Fruit fly (Drosophila melanogaster) whole organism, embryonic: ENCODE measurements around the gene CG42835.

Source experiments
- ATbp ChIP-seq: fragments of 200-800 bp; sonication (Bioruptor generic); optimal IDR thresholded peaks from 2 replicates; lab custom pipeline; 2017; ENCODE audit warnings: missing biosample characterization, mild to moderate bottlenecking, missing genetic modification characterization, missing genetic modification reagents
- BEAF-32 ChIP-seq: fragments of 200-800 bp; sonication (Bioruptor generic); optimal IDR thresholded peaks from 3 replicates; lab custom pipeline; 2017; ENCODE audit warnings: missing biosample characterization, missing genetic modification characterization, mild to moderate bottlenecking, moderate library complexity, missing genetic modification reagents
- CG10147 ChIP-seq: fragments of 200-800 bp; sonication (Bioruptor generic); optimal IDR thresholded peaks from 2 replicates; lab custom pipeline; 2019; ENCODE audit warnings: missing biosample characterization, mild to moderate bottlenecking, missing genetic modification characterization, moderate library complexity
- CG10209 ChIP-seq: fragments of 200-800 bp; sonication (Bioruptor generic); optimal IDR thresholded peaks from 3 replicates; lab custom pipeline; 2017; ENCODE audit warnings: missing biosample characterization, mild to moderate bottlenecking, missing genetic modification characterization, missing genetic modification reagents
- CG10565 ChIP-seq: fragments of 200-800 bp; sonication (Bioruptor generic); optimal IDR thresholded peaks from 3 replicates; lab custom pipeline; 2016; ENCODE audit warnings: missing biosample characterization, mild to moderate bottlenecking, missing genetic modification characterization
- CG12071 ChIP-seq: fragments of 200-800 bp; sonication (Bioruptor generic); optimal IDR thresholded peaks from 3 replicates; lab custom pipeline; 2018; ENCODE audit warnings: missing biosample characterization, mild to moderate bottlenecking, missing genetic modification characterization
- CG12769 ChIP-seq: fragments of 200-800 bp; sonication (Bioruptor generic); optimal IDR thresholded peaks from 2 replicates; lab custom pipeline; 2019; ENCODE audit warnings: missing biosample characterization, mild to moderate bottlenecking, missing genetic modification characterization, moderate library complexity
- CG13775 ChIP-seq: fragments of 200-800 bp; sonication (Bioruptor generic); optimal IDR thresholded peaks from 3 replicates; lab custom pipeline; 2017; ENCODE audit warnings: missing biosample characterization, mild to moderate bottlenecking, missing genetic modification characterization
- CG15514 ChIP-seq: fragments of 200-800 bp; sonication (Bioruptor generic); optimal IDR thresholded peaks from 3 replicates; lab custom pipeline; 2017; ENCODE audit warnings: missing biosample characterization, missing genetic modification characterization, mild to moderate bottlenecking, moderate library complexity, missing genetic modification reagents
- CG16815 ChIP-seq: fragments of 200-800 bp; sonication (Bioruptor generic); optimal IDR thresholded peaks from 3 replicates; lab custom pipeline; 2017; ENCODE audit warnings: missing biosample characterization, mild to moderate bottlenecking, missing genetic modification characterization
- CG16863 ChIP-seq: fragments of 200-800 bp; sonication (Bioruptor generic); optimal IDR thresholded peaks from 3 replicates; lab custom pipeline; 2016; ENCODE audit warnings: missing biosample characterization, missing genetic modification characterization
- CG17912 ChIP-seq: fragments of 200-800 bp; sonication (Bioruptor generic); optimal IDR thresholded peaks from 2 replicates; lab custom pipeline; 2018; ENCODE audit warnings: missing biosample characterization, mild to moderate bottlenecking, missing genetic modification characterization
- CG18476 ChIP-seq: fragments of 200-800 bp; sonication (Bioruptor generic); optimal IDR thresholded peaks from 2 replicates; lab custom pipeline; 2016; ENCODE audit warnings: missing biosample characterization, mild to moderate bottlenecking, missing genetic modification characterization
- CG30431 ChIP-seq: fragments of 200-800 bp; sonication (Bioruptor generic); optimal IDR thresholded peaks from 2 replicates; lab custom pipeline; 2017; ENCODE audit warnings: missing biosample characterization, missing genetic modification characterization
- CG34224 ChIP-seq: fragments of 200-800 bp; sonication (Bioruptor generic); IDR thresholded peaks from 3 replicates; pipeline ENCODE4 v1.3.6; 2022; ENCODE audit warnings: missing biosample characterization, missing genetic modification characterization; ENCODE audit not compliant: partially characterized antibody
- CG3847 ChIP-seq: fragments of 200-800 bp; sonication (Bioruptor generic); IDR thresholded peaks from 2 replicates; pipeline ENCODE4 v1.3.6; 2022; ENCODE audit warnings: missing biosample characterization, missing genetic modification characterization
- CG4617 ChIP-seq: fragments of 200-800 bp; sonication (Bioruptor generic); optimal IDR thresholded peaks from 3 replicates; lab custom pipeline; 2016; ENCODE audit warnings: missing biosample characterization, missing genetic modification characterization, borderline replicate concordance
- CG4730 ChIP-seq: fragments of 200-800 bp; sonication (Bioruptor generic); IDR thresholded peaks from 2 replicates; pipeline ENCODE4 v1.3.6; 2022; ENCODE audit warnings: missing biosample characterization, missing genetic modification characterization
- CG6254 ChIP-seq: fragments of 200-800 bp; sonication (Bioruptor generic); optimal IDR thresholded peaks from 3 replicates; lab custom pipeline; 2017; ENCODE audit warnings: mild to moderate bottlenecking, missing biosample characterization, missing genetic modification reagents, missing genetic modification characterization
- CG7786 ChIP-seq: fragments of 200-800 bp; sonication (Bioruptor generic); optimal IDR thresholded peaks from 2 replicates; lab custom pipeline; 2016; ENCODE audit warnings: missing biosample characterization, missing genetic modification characterization
- Dek ChIP-seq: fragments of 200-800 bp; sonication (Bioruptor generic); optimal IDR thresholded peaks from 3 replicates; lab custom pipeline; 2019; ENCODE audit warnings: missing biosample characterization, mild to moderate bottlenecking, missing genetic modification characterization, moderate library complexity
- Dfd ChIP-seq, 2 experiments: fragments of >200 bp; optimal IDR thresholded peaks; 2 replicates each; lab custom pipeline; 2017; ENCODE audit warnings: missing biosample characterization in 2 of 2, missing genetic modification characterization in 2 of 2
- Dip2 ChIP-seq: fragments of 200-800 bp; sonication (Bioruptor generic); IDR thresholded peaks from 2 replicates; pipeline ENCODE4 v1.3.6; 2022; ENCODE audit warnings: missing biosample characterization, missing genetic modification characterization
- Doc2 ChIP-seq: fragments of 200-800 bp; sonication (Bioruptor generic); IDR thresholded peaks from 2 replicates; pipeline ENCODE4 v1.3.6; 2022; ENCODE audit warnings: missing biosample characterization, missing genetic modification characterization
- E2f2 ChIP-seq: fragments of 200-800 bp; sonication (Bioruptor generic); IDR thresholded peaks from 2 replicates; pipeline ENCODE4 v1.3.6; 2022; ENCODE audit warnings: missing biosample characterization, missing genetic modification characterization
- HHEX ChIP-seq: fragments of 200-800 bp; sonication (Bioruptor generic); optimal IDR thresholded peaks from 3 replicates; lab custom pipeline; 2017; ENCODE audit warnings: missing biosample characterization, mild to moderate bottlenecking, missing genetic modification characterization, missing genetic modification reagents
- HLH3B ChIP-seq: fragments of 200-800 bp; sonication (Bioruptor generic); IDR thresholded peaks from 2 replicates; pipeline ENCODE4 v1.3.6; 2022; ENCODE audit warnings: missing biosample characterization, missing genetic modification characterization
- HLHmδ ChIP-seq: fragments of 200-800 bp; sonication (Bioruptor generic); optimal IDR thresholded peaks from 2 replicates; lab custom pipeline; 2018; ENCODE audit warnings: missing biosample characterization, mild to moderate bottlenecking, missing genetic modification characterization, moderate library complexity
- PHDP ChIP-seq: fragments of 200-800 bp; sonication (Bioruptor generic); optimal IDR thresholded peaks from 3 replicates; lab custom pipeline; 2018; ENCODE audit warnings: missing biosample characterization, mild to moderate bottlenecking, missing genetic modification characterization, moderate library complexity
- Sin3A ChIP-seq: fragments of >200 bp; optimal IDR thresholded peaks from 2 replicates; lab custom pipeline; 2018
- bowl ChIP-seq: fragments of 200-800 bp; sonication (Bioruptor generic); IDR thresholded peaks from 2 replicates; pipeline ENCODE4 v1.3.6; 2022; ENCODE audit warnings: missing biosample characterization, missing genetic modification characterization
- cad ChIP-seq: fragments of >200 bp; optimal IDR thresholded peaks from 2 replicates; lab custom pipeline; 2017; ENCODE audit warnings: missing biosample characterization, missing genetic modification characterization
- cas ChIP-seq: fragments of 200-800 bp; sonication (Bioruptor generic); IDR thresholded peaks from 2 replicates; pipeline ENCODE4 v1.3.6; 2022; ENCODE audit warnings: missing biosample characterization, missing genetic modification characterization
- chm ChIP-seq: fragments of 200-800 bp; sonication (Bioruptor generic); IDR thresholded peaks from 2 replicates; pipeline ENCODE4 v1.3.6; 2022; ENCODE audit warnings: missing biosample characterization, missing genetic modification characterization
- dimm ChIP-seq: fragments of 200-800 bp; sonication (Bioruptor generic); IDR thresholded peaks from 2 replicates; pipeline ENCODE4 v1.3.6; 2022; ENCODE audit warnings: missing biosample characterization, missing genetic modification characterization
- gce ChIP-seq: fragments of 200-800 bp; sonication (Bioruptor generic); IDR thresholded peaks from 3 replicates; pipeline ENCODE4 v1.3.6; 2022; ENCODE audit warnings: missing biosample characterization, missing genetic modification characterization
- grau ChIP-seq: fragments of 200-800 bp; optimal IDR thresholded peaks from 3 replicates; lab custom pipeline; 2019; ENCODE audit warnings: missing biosample characterization, mild to moderate bottlenecking, missing genetic modification characterization, moderate library complexity
- gsb ChIP-seq: fragments of 200-800 bp; sonication (Bioruptor generic); IDR thresholded peaks from 2 replicates; pipeline ENCODE4 v1.3.6; 2022; ENCODE audit warnings: missing biosample characterization, missing genetic modification characterization
- h ChIP-seq: fragments of >200 bp; optimal IDR thresholded peaks from 2 replicates; lab custom pipeline; 2017
- hb ChIP-seq: fragments of 200-800 bp; sonication (Bioruptor generic); IDR thresholded peaks from 3 replicates; pipeline ENCODE4 v1.3.6; 2022; ENCODE audit warnings: missing biosample characterization, missing genetic modification characterization; ENCODE audit not compliant: partially characterized antibody
- ind ChIP-seq: fragments of 200-800 bp; sonication (Bioruptor generic); optimal IDR thresholded peaks from 3 replicates; lab custom pipeline; 2016; ENCODE audit warnings: missing biosample characterization, missing genetic modification characterization
- knrl ChIP-seq: fragments of 200-800 bp; sonication (Bioruptor generic); IDR thresholded peaks from 3 replicates; pipeline ENCODE4 v1.3.6; 2022; ENCODE audit warnings: missing biosample characterization, missing genetic modification characterization; ENCODE audit not compliant: partially characterized antibody
- pb ChIP-seq: fragments of 200-800 bp; sonication (Bioruptor generic); optimal IDR thresholded peaks from 3 replicates; lab custom pipeline; 2016; ENCODE audit warnings: missing biosample characterization, missing genetic modification characterization
- slou ChIP-seq: fragments of 200-800 bp; sonication (Bioruptor generic); optimal IDR thresholded peaks from 3 replicates; lab custom pipeline; 2016; ENCODE audit warnings: missing biosample characterization, missing genetic modification characterization
- sqz ChIP-seq: fragments of 200-800 bp; sonication (Bioruptor generic); optimal IDR thresholded peaks from 3 replicates; lab custom pipeline; 2018; ENCODE audit warnings: missing biosample characterization, mild to moderate bottlenecking, missing genetic modification characterization
- stc ChIP-seq: fragments of 200-800 bp; sonication (Bioruptor generic); IDR thresholded peaks from 2 replicates; pipeline ENCODE4 v1.3.6; 2022; ENCODE audit warnings: missing biosample characterization, missing genetic modification characterization
- trh ChIP-seq: fragments of 200-800 bp; sonication (Bioruptor generic); optimal IDR thresholded peaks from 2 replicates; lab custom pipeline; 2016; ENCODE audit warnings: missing biosample characterization, missing genetic modification characterization
- vnd ChIP-seq: fragments of 200-800 bp; sonication (Bioruptor generic); IDR thresholded peaks from 3 replicates; pipeline ENCODE4 v1.3.6; 2022; ENCODE audit warnings: missing biosample characterization, missing genetic modification characterization; ENCODE audit not compliant: partially characterized antibody
- z ChIP-seq: fragments of 200-800 bp; sonication (Bioruptor generic); IDR thresholded peaks from 3 replicates; pipeline ENCODE4 v1.3.6; 2022; ENCODE audit warnings: missing biosample characterization, missing genetic modification characterization
- zfh1 ChIP-seq: fragments of 200-800 bp; sonication (Bioruptor generic); IDR thresholded peaks from 3 replicates; pipeline ENCODE4 v1.3.6; 2022; ENCODE audit warnings: missing biosample characterization, missing genetic modification characterization

CG42835 gene

DNA sequence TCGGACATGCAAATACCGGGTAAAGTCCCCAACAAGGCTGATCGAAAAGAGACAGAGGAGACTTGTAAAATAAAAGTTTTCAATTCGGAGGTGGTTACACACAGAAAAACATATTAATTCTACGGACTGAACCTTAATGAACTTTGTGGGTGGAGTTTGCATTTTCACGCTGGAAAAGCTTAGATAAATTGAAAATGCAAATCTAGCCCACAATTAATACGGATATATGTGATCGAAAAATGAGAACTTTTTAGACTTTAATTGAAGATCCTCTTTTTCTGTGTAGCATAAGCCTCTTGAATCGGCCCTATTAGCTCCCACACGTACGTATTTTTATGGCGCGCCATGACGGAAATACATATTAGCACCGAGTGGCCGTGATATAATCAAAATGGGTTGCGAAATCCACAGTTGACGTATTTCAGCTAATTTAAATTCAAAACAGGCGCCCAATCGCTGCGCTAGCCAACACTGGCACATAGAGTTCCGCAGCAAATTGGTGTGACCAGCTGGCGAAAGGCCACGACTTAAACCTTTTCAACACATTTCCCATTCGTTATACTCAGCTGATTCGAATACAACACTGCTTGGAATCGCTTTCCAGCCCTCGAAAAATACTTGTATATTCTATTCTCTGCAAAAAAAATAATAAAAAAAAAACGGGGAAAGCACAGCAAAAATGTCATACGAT, 35.0 kb upstream of the CG42835 start (continued):
- TF ChIP-seq CG34224 (peak; percentile 40; the same call in 1 of the 3 replicates), ind (peak; percentile 62), PHDP (tag; lab: Kevin White, UChicago) (peak; percentile 34), BEAF-32 (GFP tag; lab: Kevin White, UChicago) (peak; percentile 53), CG10209 (GFP tag; lab: Kevin White, UChicago) (no peak), vnd (GFP tag; lab: Robert Waterston, UW) (no peak), CG12071 (GFP tag; lab: Kevin White, UChicago) (peak; percentile 23), chm (GFP tag; lab: Robert Waterston, UW) (no peak; the same call in 1 of the 2 replicates), sqz (GFP tag; lab: Kevin White, UChicago) (peak; percentile 93), HLH3B (GFP tag; lab: Robert Waterston, UW) (peak; percentile 37; the same call in 1 of the 2 replicates), zfh1 (GFP tag; lab: Robert Waterston, UW) (peak; percentile 78), CG17912 (GFP tag; lab: Kevin White, UChicago) (peak; percentile 57), pb (GFP tag; lab: Kevin White, UChicago) (peak; percentile 57), CG12769 (tag; lab: Kevin White, UChicago) (peak; percentile 64), CG6254 (GFP tag; lab: Kevin White, UChicago) (no peak), knrl (GFP tag; lab: Robert Waterston, UW) (peak; percentile 39; the same call in 1 of the 3 replicates), trh (GFP tag; lab: Kevin White, UChicago) (no peak), CG13775 (GFP tag; lab: Kevin White, UChicago) (peak; percentile 38), grau (tag; lab: Kevin White, UChicago) (peak; percentile 66), HLHmδ (peak; percentile 31), Dip2 (GFP tag; lab: Robert Waterston, UW) (no peak), hb (GFP tag; lab: Robert Waterston, UW) (no peak), CG4730 (GFP tag; lab: Robert Waterston, UW) (peak; percentile 41; the same call in 1 of the 2 replicates), z (no peak), gsb (peak; percentile 46; the same call in 1 of the 2 replicates), CG15514 (GFP tag; lab: Kevin White, UChicago) (peak; percentile 91), cad (GFP tag; lab: Kevin White, UChicago) (no peak), CG10147 (GFP tag; lab: Kevin White, UChicago) (no peak), CG3847 (peak; percentile 72), dimm (no peak), CG16815 (GFP tag; lab: Kevin White, UChicago) (no peak), CG4617 (GFP tag; lab: Kevin White, UChicago) (peak; percentile 54), Dek (tag; lab: Kevin White, UChicago) (peak; percentile 40), cas (GFP tag; lab: Robert Waterston, UW) (no peak), CG7786 (GFP tag; lab: Kevin White, UChicago) (peak; percentile 45), E2f2 (GFP tag; lab: Robert Waterston, UW) (peak; percentile 98), Sin3A (lab: Kevin White, UChicago) (peak; percentile 63), gce (GFP tag; lab: Robert Waterston, UW) (peak; percentile 46; the same call in 1 of the 3 replicates), stc (GFP tag; lab: Robert Waterston, UW) (0 out of 2 replicates have a peak, but pooled peaks have one; percentile 15), CG18476 (GFP tag; lab: Kevin White, UChicago) (no peak), ATbp (GFP tag; lab: Kevin White, UChicago) (no peak), h (no peak), Dfd (GFP tag; optimal IDR thresholded peaks at IDR 0.05; lab: Kevin White, UChicago) (no peak), CG10565 (no peak), bowl (GFP tag; lab: Robert Waterston, UW) (no peak), CG30431 (GFP tag; lab: Kevin White, UChicago) (no peak), CG16863 (peak; percentile 46), slou (no peak), Doc2 (GFP tag; lab: Robert Waterston, UW) (no peak), HHEX (GFP tag; lab: Kevin White, UChicago) (peak; percentile 23)
